Fruit fly (Drosophila melanogaster) whole organism, adult: ENCODE data around the gene CG6287.

ENCODE experiments used
- CG11617 ChIP-seq: fragments of 200-800 bp; sonication (Bioruptor generic); optimal IDR thresholded peaks from 2 replicates; lab custom pipeline; 2017; ENCODE audit warnings: mild to moderate bottlenecking, missing biosample characterization, missing genetic modification reagents, missing genetic modification characterization
- CG12768 ChIP-seq: fragments of 200-800 bp; sonication (Bioruptor generic); optimal IDR thresholded peaks from 2 replicates; lab custom pipeline; 2017; ENCODE audit warnings: missing biosample characterization, missing genetic modification characterization, mild to moderate bottlenecking, moderate library complexity, missing genetic modification reagents
- CG14711 ChIP-seq: fragments of 200-800 bp; sonication (Bioruptor generic); optimal IDR thresholded peaks from 2 replicates; lab custom pipeline; 2018; ENCODE audit warnings: missing biosample characterization, mild to moderate bottlenecking, missing genetic modification characterization, moderate library complexity
- CG1620 ChIP-seq: fragments of 200-800 bp; sonication (Bioruptor generic); optimal IDR thresholded peaks from 2 replicates; lab custom pipeline; 2016; ENCODE audit warnings: missing biosample characterization, missing genetic modification characterization
- CG33017 ChIP-seq: fragments of 200-800 bp; sonication (Bioruptor generic); optimal IDR thresholded peaks from 2 replicates; lab custom pipeline; 2018; ENCODE audit warnings: missing biosample characterization, mild to moderate bottlenecking, missing genetic modification characterization, moderate library complexity
- CG5204 ChIP-seq: fragments of 200-800 bp; sonication (Bioruptor generic); optimal IDR thresholded peaks from 2 replicates; lab custom pipeline; 2016; ENCODE audit warnings: missing biosample characterization, missing genetic modification characterization
- CG7045 ChIP-seq: fragments of 200-800 bp; sonication (Bioruptor generic); optimal IDR thresholded peaks from 2 replicates; lab custom pipeline; 2017; ENCODE audit warnings: missing biosample characterization, mild to moderate bottlenecking, missing genetic modification characterization
- CG7101 ChIP-seq: fragments of 200-800 bp; sonication (Bioruptor generic); optimal IDR thresholded peaks from 2 replicates; lab custom pipeline; 2018; ENCODE audit warnings: missing biosample characterization, mild to moderate bottlenecking, missing genetic modification characterization, moderate library complexity
- Clk ChIP-seq: fragments of 200-800 bp; sonication (Bioruptor generic); optimal IDR thresholded peaks from 2 replicates; lab custom pipeline; 2017; ENCODE audit warnings: missing biosample characterization, missing genetic modification characterization
- Crg-1 ChIP-seq: fragments of 200-800 bp; sonication (Bioruptor generic); optimal IDR thresholded peaks from 2 replicates; lab custom pipeline; 2016; ENCODE audit warnings: missing biosample characterization, missing genetic modification characterization
- Hr96 ChIP-seq: fragments of 200-800 bp; sonication (Bioruptor generic); optimal IDR thresholded peaks from 2 replicates; lab custom pipeline; 2016; ENCODE audit warnings: missing biosample characterization, missing genetic modification characterization
- Mnt ChIP-seq: fragments of 200-800 bp; sonication (Bioruptor generic); optimal IDR thresholded peaks from 2 replicates; lab custom pipeline; 2016; ENCODE audit warnings: missing biosample characterization, mild to moderate bottlenecking, missing genetic modification characterization
- bab1 ChIP-seq: fragments of 200-800 bp; sonication (Bioruptor generic); optimal IDR thresholded peaks from 3 replicates; lab custom pipeline; 2019; ENCODE audit warnings: missing biosample characterization, mild to moderate bottlenecking, missing genetic modification characterization, moderate library complexity
- cic ChIP-seq: fragments of 200-800 bp; sonication (Bioruptor generic); optimal IDR thresholded peaks from 2 replicates; lab custom pipeline; 2017; ENCODE audit warnings: missing biosample characterization, mild to moderate bottlenecking, missing genetic modification characterization, moderate library complexity
- cnc ChIP-seq, 2 experiments: fragments of >200 bp; optimal IDR thresholded peaks; 2 replicates each; lab custom pipeline; 2017
- kay ChIP-seq: fragments of 200-800 bp; sonication (Bioruptor generic); peaks from one replicate; lab custom pipeline; 2016; ENCODE audit warnings: missing biosample characterization, missing genetic modification characterization, borderline replicate concordance
- ovo ChIP-seq: fragments of 200-800 bp; sonication (Bioruptor generic); optimal IDR thresholded peaks from 2 replicates; lab custom pipeline; 2016; ENCODE audit warnings: missing biosample characterization, missing genetic modification characterization
- pad ChIP-seq: fragments of 200-800 bp; sonication (Bioruptor generic); optimal IDR thresholded peaks from 3 replicates; lab custom pipeline; 2017; ENCODE audit warnings: missing biosample characterization, missing genetic modification characterization, mild to moderate bottlenecking, moderate library complexity, missing genetic modification reagents
- tj ChIP-seq: fragments of 200-800 bp; sonication (Bioruptor generic); optimal IDR thresholded peaks from 3 replicates; lab custom pipeline; 2017; ENCODE audit warnings: missing biosample characterization, mild to moderate bottlenecking, missing genetic modification characterization, moderate library complexity
- toe ChIP-seq: fragments of 200-800 bp; sonication (Bioruptor generic); optimal IDR thresholded peaks from 2 replicates; lab custom pipeline; 2016; ENCODE audit warnings: missing biosample characterization, missing genetic modification characterization

Gene CG6287

dm6 chr2L:11196219-11196618 lies 40.7 kb upstream of the CG6287 start:
- TF ChIP-seq kay (no peak), CG7045 (GFP tag; lab: Kevin White, UChicago) (no peak), bab1 (GFP tag; lab: Kevin White, UChicago) (no peak)

DNA sequence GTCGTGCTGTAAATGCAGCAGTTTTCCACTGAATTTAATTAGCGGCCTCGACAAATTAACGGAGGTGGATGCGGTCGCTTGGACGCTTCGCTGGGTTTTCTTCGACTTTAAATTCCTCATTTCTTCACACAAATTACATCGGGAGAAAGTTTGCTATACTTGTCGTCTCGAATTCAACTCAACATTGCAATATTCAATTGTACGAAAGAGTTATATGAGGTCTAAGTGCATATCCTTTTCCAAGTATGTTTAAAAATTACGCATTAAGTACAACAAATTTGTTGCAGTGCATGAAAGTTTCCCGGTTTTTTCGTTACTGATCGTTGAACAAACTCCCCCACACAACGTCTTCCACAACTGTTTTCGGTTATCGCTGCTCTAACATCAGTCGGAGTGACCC lies 37.2 kb upstream of the CG6287 start:
- TF ChIP-seq Clk (GFP tag; lab: Kevin White, UChicago) = no peak
- TF ChIP-seq CG14711 (tag; lab: Kevin White, UChicago) = no peak
- TF ChIP-seq CG11617 (GFP tag; lab: Kevin White, UChicago) = no peak
- no peak for TF ChIP-seq Hr96 (GFP tag; lab: Kevin White, UChicago)
- TF ChIP-seq CG12768 (GFP tag; lab: Kevin White, UChicago) = no peak
- no peak for TF ChIP-seq bab1 (GFP tag; lab: Kevin White, UChicago)
- no peak for TF ChIP-seq cic (GFP tag; lab: Kevin White, UChicago)
- no peak for TF ChIP-seq toe (GFP tag; lab: Kevin White, UChicago)
- no peak for TF ChIP-seq CG33017
- no peak for TF ChIP-seq Crg-1 (GFP tag; lab: Kevin White, UChicago)
- TF ChIP-seq CG1620 (GFP tag; lab: Kevin White, UChicago) = no peak
- TF ChIP-seq ovo (GFP tag; lab: Kevin White, UChicago) = no peak
- TF ChIP-seq CG7045 (GFP tag; lab: Kevin White, UChicago) = no peak

- no peak for TF ChIP-seq CG12768 (GFP tag; lab: Kevin White, UChicago)
- TF ChIP-seq CG7045 (GFP tag; lab: Kevin White, UChicago) = no peak
- TF ChIP-seq CG5204 (GFP tag; lab: Kevin White, UChicago) = no peak
- TF ChIP-seq toe (GFP tag; lab: Kevin White, UChicago) = no peak
- no peak for TF ChIP-seq cnc (optimal IDR thresholded peaks at IDR 0.05; lab: Kevin White, UChicago)
- TF ChIP-seq CG7101 = no peak
- no peak for TF ChIP-seq bab1 (GFP tag; lab: Kevin White, UChicago)
- no peak for TF ChIP-seq CG1620 (GFP tag; lab: Kevin White, UChicago)
- no peak for TF ChIP-seq Clk (GFP tag; lab: Kevin White, UChicago)
- TF ChIP-seq kay = no peak
- no peak for TF ChIP-seq Crg-1 (GFP tag; lab: Kevin White, UChicago)
- no peak for TF ChIP-seq tj
- no peak for TF ChIP-seq cic (GFP tag; lab: Kevin White, UChicago)
- no peak for TF ChIP-seq ovo (GFP tag; lab: Kevin White, UChicago)
- TF ChIP-seq pad (GFP tag; lab: Kevin White, UChicago) = no peak
- TF ChIP-seq Mnt (GFP tag; lab: Kevin White, UChicago) = no peak
- TF ChIP-seq CG33017 = no peak
- TF ChIP-seq CG11617 (GFP tag; lab: Kevin White, UChicago) = no peak
These were observed 34.6 kb upstream of the CG6287 start for dm6 chr2L:11190165-11190564.

dm6 chr2L:11189116-11189449 lies 33.6 kb upstream of the CG6287 start:
- TF ChIP-seq CG14711 (tag; lab: Kevin White, UChicago) = no peak
- TF ChIP-seq CG7045 (GFP tag; lab: Kevin White, UChicago) = no peak
- TF ChIP-seq cnc (optimal IDR thresholded peaks at IDR 0.05; lab: Kevin White, UChicago) = no peak
- TF ChIP-seq cic (GFP tag; lab: Kevin White, UChicago) = no peak
- no peak for TF ChIP-seq CG12768 (GFP tag; lab: Kevin White, UChicago)
- no peak for TF ChIP-seq CG33017
- no peak for TF ChIP-seq tj
- no peak for TF ChIP-seq Hr96 (GFP tag; lab: Kevin White, UChicago)
- no peak for TF ChIP-seq CG5204 (GFP tag; lab: Kevin White, UChicago)
- TF ChIP-seq pad (GFP tag; lab: Kevin White, UChicago) = no peak
- no peak for TF ChIP-seq Clk (GFP tag; lab: Kevin White, UChicago)
- no peak for TF ChIP-seq kay
- TF ChIP-seq toe (GFP tag; lab: Kevin White, UChicago) = no peak
- TF ChIP-seq ovo (GFP tag; lab: Kevin White, UChicago) = no peak
- TF ChIP-seq Crg-1 (GFP tag; lab: Kevin White, UChicago) = no peak
- TF ChIP-seq CG7101 = no peak
- TF ChIP-seq CG1620 (GFP tag; lab: Kevin White, UChicago) = no peak
- no peak for TF ChIP-seq Mnt (GFP tag; lab: Kevin White, UChicago)
- no peak for TF ChIP-seq bab1 (GFP tag; lab: Kevin White, UChicago)

- TF ChIP-seq CG33017 = no peak
- no peak for TF ChIP-seq cic (GFP tag; lab: Kevin White, UChicago)
- no peak for TF ChIP-seq Mnt (GFP tag; lab: Kevin White, UChicago)
- no peak for TF ChIP-seq CG7045 (GFP tag; lab: Kevin White, UChicago)
- no peak for TF ChIP-seq tj
- TF ChIP-seq toe (GFP tag; lab: Kevin White, UChicago) = no peak
- no peak for TF ChIP-seq CG7101
- no peak for TF ChIP-seq kay
- TF ChIP-seq CG11617 (GFP tag; lab: Kevin White, UChicago) = no peak
- no peak for TF ChIP-seq pad (GFP tag; lab: Kevin White, UChicago)
- TF ChIP-seq CG12768 (GFP tag; lab: Kevin White, UChicago) = no peak
- TF ChIP-seq Clk (GFP tag; lab: Kevin White, UChicago) = no peak
- TF ChIP-seq CG14711 (tag; lab: Kevin White, UChicago) = no peak
- no peak for TF ChIP-seq ovo (GFP tag; lab: Kevin White, UChicago)
- no peak for TF ChIP-seq bab1 (GFP tag; lab: Kevin White, UChicago)
These were observed 33.0 kb upstream of the CG6287 start for dm6 chr2L:11188395-11189115.

- TF ChIP-seq cic (GFP tag; lab: Kevin White, UChicago) (no peak), Mnt (GFP tag; lab: Kevin White, UChicago) (no peak)
These were observed 28.6 kb upstream of the CG6287 start for dm6 chr2L:11184144-11184543.
